Worm (Caenorhabditis elegans) whole organism, late embryonic: ENCODE measurements around the gene mes-2.

Source experiments
- K09A11.1 ChIP-seq: sonication (generic microtip); optimal IDR thresholded peaks from 2 replicates; lab custom pipeline; 2017; ENCODE audit warnings: antibody characterized with exemption, mild to moderate bottlenecking, missing genetic modification characterization, missing compliant biosample characterization; ENCODE audit not compliant: insufficient read depth
- fkh-10 ChIP-seq: fragments of 150-350 bp; optimal IDR thresholded peaks from 2 replicates; lab custom pipeline; 2014; ENCODE audit warnings: missing biosample characterization, missing genetic modification reagents, missing genetic modification characterization
- hlh-30 ChIP-seq: sonication (generic microtip); optimal IDR thresholded peaks from 2 replicates; lab custom pipeline; 2017; ENCODE audit warnings: antibody characterized with exemption, missing genetic modification characterization, missing compliant biosample characterization; ENCODE audit not compliant: insufficient read depth
- unc-42 ChIP-seq: sonication (generic microtip); optimal IDR thresholded peaks from 2 replicates; lab custom pipeline; 2016; ENCODE audit warnings: missing genotype, missing genetic modification characterization, missing compliant biosample characterization

DNA sequence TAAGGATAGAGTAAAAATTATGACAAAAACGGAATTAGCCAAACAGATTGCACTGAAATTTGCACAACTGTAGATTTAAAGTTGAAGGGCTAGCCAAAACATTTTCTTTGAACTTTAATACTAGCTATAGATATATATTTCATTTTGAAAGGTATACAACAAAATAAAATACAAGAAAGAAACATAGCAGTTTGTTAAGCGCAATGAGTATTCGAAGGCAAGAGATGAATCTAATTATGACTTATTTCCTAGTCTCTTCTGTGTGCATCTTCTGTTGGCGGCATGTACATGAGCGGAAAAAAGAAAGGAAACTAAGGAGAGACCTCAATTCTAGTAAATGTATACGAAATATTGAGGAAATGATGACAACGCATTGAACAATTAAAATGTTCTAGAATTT lies 48.3 kb downstream of the mes-2 start:
- TF ChIP-seq unc-42 (tag; lab: Kevin White, UChicago) (peak; percentile 69), hlh-30 (tag; lab: Kevin White, UChicago) (no peak), K09A11.1 (tag; lab: Kevin White, UChicago) (no peak), fkh-10 (GFP tag; lab: Kevin White, UChicago) (no peak)
